Worm (Caenorhabditis elegans) whole organism, L2 larva: ENCODE measurements around the gene mfsd-12.

Experiments
- C34F6.9 ChIP-seq: fragments of 150-350 bp; optimal IDR thresholded peaks from 2 replicates; lab custom pipeline; 2014; ENCODE audit warnings: missing biosample characterization, missing genetic modification characterization
- F13H6.1 ChIP-seq: sonication (generic microtip); optimal IDR thresholded peaks from 2 replicates; lab custom pipeline; 2016; ENCODE audit warnings: missing genetic modification characterization, missing compliant biosample characterization
- R02D3.7 ChIP-seq: fragments of 150-350 bp; optimal IDR thresholded peaks from 2 replicates; lab custom pipeline; 2014; ENCODE audit warnings: missing biosample characterization, missing genetic modification characterization
- Y55F3AM.14 ChIP-seq: fragments of 200-800 bp; sonication (Bioruptor generic); optimal IDR thresholded peaks from 2 replicates; lab custom pipeline; 2018; ENCODE audit warnings: mild to moderate bottlenecking, missing genetic modification characterization, missing compliant biosample characterization
- ZK546.5 ChIP-seq: sonication (generic microtip); optimal IDR thresholded peaks from 2 replicates; lab custom pipeline; 2017; ENCODE audit warnings: missing biosample characterization, missing genetic modification characterization
- alr-1 ChIP-seq: fragments of 150-350 bp; optimal IDR thresholded peaks from 2 replicates; lab custom pipeline; 2014; ENCODE audit warnings: missing biosample characterization, missing genetic modification characterization
- aly-2 ChIP-seq: fragments of 150-350 bp; optimal IDR thresholded peaks from 2 replicates; lab custom pipeline; 2014; ENCODE audit warnings: missing biosample characterization, missing genetic modification characterization
- ama-1 ChIP-seq: fragments of 150-350 bp; optimal IDR thresholded peaks from 2 replicates; lab custom pipeline; 2018; ENCODE audit warnings: inconsistent platforms
- blmp-1 ChIP-seq: sonication (generic microtip); optimal IDR thresholded peaks from 2 replicates; lab custom pipeline; 2017; ENCODE audit warnings: missing genetic modification characterization, mild to moderate bottlenecking, missing compliant biosample characterization, antibody characterized with exemption, moderate library complexity; ENCODE audit not compliant: insufficient read depth
- ceh-16 ChIP-seq: fragments of 150-350 bp; optimal IDR thresholded peaks from 2 replicates; lab custom pipeline; 2014; ENCODE audit warnings: missing biosample characterization, missing genetic modification characterization
- crh-2 ChIP-seq: sonication (generic microtip); optimal IDR thresholded peaks from 2 replicates; lab custom pipeline; 2017; ENCODE audit warnings: missing biosample characterization, missing genetic modification characterization
- dmd-4 ChIP-seq: sonication (generic microtip); optimal IDR thresholded peaks from 2 replicates; lab custom pipeline; 2017; ENCODE audit warnings: missing biosample characterization, missing genetic modification characterization
- egl-27 ChIP-seq: sonication (generic microtip); optimal IDR thresholded peaks from 3 replicates; lab custom pipeline; 2017; ENCODE audit warnings: missing biosample characterization, missing genetic modification reagents, missing genetic modification characterization
- elt-3 ChIP-seq: sonication (generic microtip); optimal IDR thresholded peaks from 2 replicates; lab custom pipeline; 2017; ENCODE audit warnings: missing biosample characterization, missing genetic modification characterization
- fos-1 ChIP-seq: fragments of 150-350 bp; optimal IDR thresholded peaks from 2 replicates; lab custom pipeline; 2014; ENCODE audit warnings: missing biosample characterization, missing genetic modification characterization
- lin-11 ChIP-seq: fragments of 150-350 bp; sonication (generic microtip); optimal IDR thresholded peaks from 2 replicates; lab custom pipeline; 2014; ENCODE audit warnings: missing biosample characterization, missing genetic modification characterization, inconsistent platforms, mixed read lengths
- lin-13 ChIP-seq: fragments of 150-350 bp; optimal IDR thresholded peaks from 2 replicates; lab custom pipeline; 2014; ENCODE audit warnings: missing biosample characterization, missing genetic modification reagents, missing genetic modification characterization
- lin-39 ChIP-seq: fragments of 150-350 bp; optimal IDR thresholded peaks from 2 replicates; lab custom pipeline; 2014; ENCODE audit warnings: missing biosample characterization, missing genetic modification reagents, missing genetic modification characterization
- lsy-2 ChIP-seq, 2 experiments: fragments of 150-350 bp in 1 of 2; sonication (generic microtip) in 1 of 2; optimal IDR thresholded peaks; 2 replicates each; lab custom pipeline; 2014 to 2017; ENCODE audit warnings: missing biosample characterization in 2 of 2, missing genetic modification characterization in 2 of 2
- mab-5 ChIP-seq: fragments of 150-350 bp; optimal IDR thresholded peaks from 2 replicates; lab custom pipeline; 2014; ENCODE audit warnings: missing biosample characterization, missing genetic modification characterization
- mbf-1 ChIP-seq: sonication (generic microtip); optimal IDR thresholded peaks from 2 replicates; lab custom pipeline; 2017; ENCODE audit warnings: missing biosample characterization, missing genetic modification characterization
- mdl-1 ChIP-seq, 2 experiments: fragments of 150-350 bp in 1 of 2; sonication (generic microtip) in 1 of 2; optimal IDR thresholded peaks; 2 replicates each; lab custom pipeline; 2017; ENCODE audit warnings: missing biosample characterization in 2 of 2, missing genetic modification characterization in 2 of 2
- nhr-10 ChIP-seq: sonication (generic microtip); optimal IDR thresholded peaks from 2 replicates; lab custom pipeline; 2017; ENCODE audit warnings: missing biosample characterization, missing genetic modification characterization
- nhr-129 ChIP-seq: fragments of 150-350 bp; optimal IDR thresholded peaks from 2 replicates; lab custom pipeline; 2014; ENCODE audit warnings: missing biosample characterization, missing genetic modification characterization
- nhr-23 ChIP-seq: fragments of 150-350 bp; optimal IDR thresholded peaks from 2 replicates; lab custom pipeline; 2014; ENCODE audit warnings: missing biosample characterization, missing genetic modification reagents, missing genetic modification characterization
- nhr-6 ChIP-seq: fragments of 150-350 bp; optimal IDR thresholded peaks from 2 replicates; lab custom pipeline; 2014; ENCODE audit warnings: missing biosample characterization, missing genetic modification characterization
- peb-1 ChIP-seq: fragments of 150-350 bp; optimal IDR thresholded peaks from 2 replicates; lab custom pipeline; 2014; ENCODE audit warnings: missing biosample characterization, missing genetic modification characterization
- sem-4 ChIP-seq: fragments of 150-350 bp; optimal IDR thresholded peaks from 2 replicates; lab custom pipeline; 2014; ENCODE audit warnings: missing biosample characterization, missing genetic modification reagents, missing genetic modification characterization
- skn-1 ChIP-seq: sonication (generic microtip); optimal IDR thresholded peaks from 2 replicates; lab custom pipeline; 2017; ENCODE audit warnings: missing biosample characterization, missing genetic modification characterization
- sma-3 ChIP-seq: sonication (generic microtip); optimal IDR thresholded peaks from 2 replicates; lab custom pipeline; 2016; ENCODE audit warnings: missing genetic modification reagents, missing genetic modification characterization, missing compliant biosample characterization
- sma-9 ChIP-seq, 2 experiments: fragments of 150-350 bp in 1 of 2; sonication (generic microtip) in 1 of 2; optimal IDR thresholded peaks; 2 replicates each; lab custom pipeline; 2014 to 2016; ENCODE audit warnings: missing genetic modification characterization in 2 of 2, mild to moderate bottlenecking in 1 of 2, missing biosample characterization in 1 of 2, missing compliant biosample characterization in 1 of 2, missing genetic modification reagents in 1 of 2, moderate library complexity in 1 of 2
- snpc-4 ChIP-seq: fragments of 150-350 bp; optimal IDR thresholded peaks from 2 replicates; lab custom pipeline; 2014; ENCODE audit warnings: missing biosample characterization, missing genetic modification characterization
- unc-39 ChIP-seq: fragments of 150-350 bp; optimal IDR thresholded peaks from 2 replicates; lab custom pipeline; 2014; ENCODE audit warnings: missing biosample characterization, missing genetic modification characterization
- unc-55 ChIP-seq: fragments of 150-350 bp; sonication (generic microtip); optimal IDR thresholded peaks from 3 replicates; lab custom pipeline; 2014; ENCODE audit warnings: missing biosample characterization, missing genetic modification reagents, missing genetic modification characterization
- unc-62 ChIP-seq: fragments of 150-350 bp; optimal IDR thresholded peaks from 2 replicates; lab custom pipeline; 2014; ENCODE audit warnings: missing biosample characterization, missing genetic modification reagents, missing genetic modification characterization
- zag-1 ChIP-seq: fragments of 150-350 bp; optimal IDR thresholded peaks from 2 replicates; lab custom pipeline; 2014; ENCODE audit warnings: missing biosample characterization, missing genetic modification characterization
- ztf-1 ChIP-seq: fragments of 200-800 bp; sonication (Bioruptor generic); conservative IDR thresholded peaks from 2 replicates; pipeline ENCODE4 v1.3.6; 2022; ENCODE audit warnings: missing genetic modification characterization, missing compliant biosample characterization
- ztf-4 ChIP-seq: fragments of 150-350 bp; optimal IDR thresholded peaks from 2 replicates; lab custom pipeline; 2014; ENCODE audit warnings: missing biosample characterization, missing genetic modification characterization

The mfsd-12 gene

DNA sequence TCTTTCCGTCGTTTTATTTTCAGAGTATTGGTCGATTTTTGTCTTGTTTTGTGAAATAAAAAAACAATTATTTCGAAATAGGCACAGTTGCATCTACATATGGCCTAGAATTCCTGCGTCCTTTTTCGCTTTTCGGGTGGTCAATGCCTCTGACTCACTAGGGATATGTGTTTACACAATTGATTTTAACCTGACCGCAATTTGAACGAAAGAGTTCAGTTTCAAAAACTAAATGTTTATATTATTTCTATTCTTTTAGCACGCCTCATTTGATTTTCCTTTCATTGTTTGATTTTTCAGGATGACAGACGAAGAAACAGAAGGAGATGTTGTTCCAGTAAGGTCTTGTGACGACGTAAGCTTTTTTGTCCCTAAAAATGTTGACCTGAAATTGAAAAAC lies at the start of gene mfsd-12:
Gene mfsd-12 (plus strand): TSS at position 301 of the 400 bp plus-strand sequence.
- TF ChIP-seq sma-9 (GFP tag; optimal IDR thresholded peaks at IDR 0.05; lab: Kevin White, UChicago) (no peak), sma-9 (tag; optimal IDR thresholded peaks at IDR 0.05; lab: Kevin White, UChicago) (no peak), unc-39 (tag; lab: Kevin White, UChicago) (no peak), sma-3 (GFP tag; lab: Kevin White, UChicago) (no peak), mbf-1 (tag; lab: Kevin White, UChicago) (no peak), nhr-129 (tag; lab: Kevin White, UChicago) (no peak), skn-1 (tag; lab: Kevin White, UChicago) (no peak), lin-39 (no peak), sem-4 (tag; lab: Kevin White, UChicago) (no peak)

DNA sequence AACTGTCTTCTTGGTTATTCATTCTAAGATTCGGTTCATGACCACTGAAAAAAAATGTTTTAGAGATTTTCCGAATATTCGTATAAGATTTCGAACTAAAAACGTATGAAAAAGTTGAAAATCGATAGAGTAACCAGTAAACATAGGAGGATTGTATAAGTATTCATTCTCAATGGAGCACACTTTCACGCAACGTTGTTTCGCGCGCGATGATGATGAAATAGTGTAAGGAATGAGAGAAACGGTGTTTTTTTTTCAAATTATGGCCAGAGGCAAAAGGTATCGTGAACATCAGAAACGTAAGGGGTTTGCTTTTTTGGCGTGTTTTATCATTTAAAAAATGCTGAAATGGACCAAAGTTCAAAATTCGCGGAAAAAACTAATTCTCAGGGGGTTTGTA lies 48.3 kb upstream of the mfsd-12 start, which contains the start of gene pqn-65:
Gene pqn-65 (minus strand): TSS at position 54 of the 400 bp plus-strand sequence.
- TF ChIP-seq nhr-6 (tag; lab: Kevin White, UChicago) (no peak), ztf-4 (tag; lab: Kevin White, UChicago) (no peak), nhr-23 (no peak), egl-27 (tag; lab: Kevin White, UChicago) (no peak), sma-3 (GFP tag; lab: Kevin White, UChicago) (no peak), ZK546.5 (tag; lab: Kevin White, UChicago) (no peak), mdl-1 (tag; optimal IDR thresholded peaks at IDR 0.05; lab: Kevin White, UChicago) (no peak), ztf-1 (GFP tag; lab: Robert Waterston, UW) (no peak), blmp-1 (tag; lab: Kevin White, UChicago) (no peak), nhr-10 (tag; lab: Kevin White, UChicago) (no peak), crh-2 (tag; lab: Kevin White, UChicago) (no peak), elt-3 (tag; lab: Kevin White, UChicago) (no peak), C34F6.9 (tag; lab: Kevin White, UChicago) (peak; percentile 28), zag-1 (tag; lab: Kevin White, UChicago) (no peak), ceh-16 (tag; lab: Kevin White, UChicago) (no peak), unc-55 (GFP tag; lab: Kevin White, UChicago) (peak; percentile 57), skn-1 (tag; lab: Kevin White, UChicago) (no peak), unc-62 (GFP tag; lab: Kevin White, UChicago) (no peak), Y55F3AM.14 (GFP tag; lab: Kevin White, UChicago) (no peak), alr-1 (no peak), ama-1 (lab: Kevin White, UChicago) (no peak), fos-1 (tag; lab: Kevin White, UChicago) (no peak), lin-39 (no peak), R02D3.7 (tag; lab: Kevin White, UChicago) (no peak), lin-13 (GFP tag; lab: Kevin White, UChicago) (no peak), unc-39 (tag; lab: Kevin White, UChicago) (no peak), nhr-129 (tag; lab: Kevin White, UChicago) (peak; percentile 76), mab-5 (tag; lab: Kevin White, UChicago) (no peak), aly-2 (tag; lab: Kevin White, UChicago) (no peak), lsy-2 (tag; optimal IDR thresholded peaks at IDR 0.05; lab: Kevin White, UChicago) (peak in 1 of 2 experiments; percentile 9), lin-11 (tag; lab: Kevin White, UChicago) (no peak), F13H6.1 (no peak), dmd-4 (tag; lab: Kevin White, UChicago) (no peak), snpc-4 (tag; lab: Kevin White, UChicago) (no peak), peb-1 (no peak)

DNA sequence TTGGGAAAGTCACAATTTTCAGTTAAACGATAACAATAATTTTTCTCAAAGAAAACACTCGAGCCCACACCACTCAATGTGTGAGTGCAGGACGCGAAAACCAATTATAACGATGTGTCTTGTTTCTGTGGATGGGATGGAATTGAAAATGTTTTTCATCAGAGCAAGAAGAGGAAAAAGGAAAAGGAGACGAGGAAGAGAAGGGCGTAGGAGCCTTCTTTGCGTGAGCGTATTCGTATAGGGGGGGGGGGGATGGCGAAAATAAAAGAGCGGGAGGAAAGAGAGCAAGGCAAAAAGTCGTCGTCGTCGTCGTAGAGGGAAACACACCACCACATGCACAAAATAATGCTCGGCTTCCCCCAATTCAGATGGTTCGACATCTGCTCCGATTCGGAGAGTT lies 47.9 kb upstream of the mfsd-12 start:
- TF ChIP-seq unc-55 (GFP tag; lab: Kevin White, UChicago) (peak; percentile 33), lin-11 (tag; lab: Kevin White, UChicago) (peak; percentile 31), zag-1 (tag; lab: Kevin White, UChicago) (peak; percentile 58), ztf-4 (tag; lab: Kevin White, UChicago) (no peak)
